Worm (Caenorhabditis elegans): ENCODE results near the gene M01H9.5.

M01H9.5 gene

ce11 chrIV:4465184-4465583 is at the start of gene M01H9.5:
Gene M01H9.5 (plus strand): TSS chrIV:4465484.
- TF ChIP-seq tbx-2 (tag; optimal IDR thresholded peaks at IDR 0.05) (no peak), jun-1 (tag; optimal IDR thresholded peaks at IDR 0.05) (no peak), ztf-11 (tag; optimal IDR thresholded peaks at IDR 0.05) (no peak), ama-1 (optimal IDR thresholded peaks at IDR 0.05) (no peak), lsy-12 (tag; optimal IDR thresholded peaks at IDR 0.05) (no peak)

ce11 chrIV:4422029-4422428 is 43.3 kb upstream of the M01H9.5 start, which contains the start of gene clec-175:
Gene clec-175 (plus strand): TSS chrIV:4422329.
- TF ChIP-seq nhr-28 (tag; optimal IDR thresholded peaks at IDR 0.05) (no peak), nhr-25 (tag; optimal IDR thresholded peaks at IDR 0.05) (no peak), sea-2 (GFP tag; optimal IDR thresholded peaks at IDR 0.05) (no peak), fkh-10 (GFP tag; optimal IDR thresholded peaks at IDR 0.05) (no peak), fkh-2 (tag; optimal IDR thresholded peaks at IDR 0.05) (no peak), nhr-77 (tag; optimal IDR thresholded peaks at IDR 0.05) (no peak), elt-1 (tag; optimal IDR thresholded peaks at IDR 0.05) (no peak), nhr-237 (tag; optimal IDR thresholded peaks at IDR 0.05) (no peak), snpc-4 (tag; optimal IDR thresholded peaks at IDR 0.05) (no peak), ceh-9 (tag; optimal IDR thresholded peaks at IDR 0.05) (no peak), hmg-11 (tag; optimal IDR thresholded peaks at IDR 0.05) (no peak)

- no peak for TF ChIP-seq nhr-28 (tag; optimal IDR thresholded peaks at IDR 0.05)
- TF ChIP-seq nhr-67 (tag; optimal IDR thresholded peaks at IDR 0.05), result no peak
- TF ChIP-seq fos-1 (tag; optimal IDR thresholded peaks at IDR 0.05), result no peak
- TF ChIP-seq ztf-11 (tag; optimal IDR thresholded peaks at IDR 0.05), result no peak
- TF ChIP-seq fkh-2 (tag; optimal IDR thresholded peaks at IDR 0.05), result no peak
- TF ChIP-seq aly-2 (tag; optimal IDR thresholded peaks at IDR 0.05), result no peak
- no peak for TF ChIP-seq nhr-43 (tag; optimal IDR thresholded peaks at IDR 0.05; ENCODE audit: poor library complexity, severe bottlenecking)
- no peak for TF ChIP-seq sea-2 (GFP tag; optimal IDR thresholded peaks at IDR 0.05)
- no peak for TF ChIP-seq unc-39 (tag; optimal IDR thresholded peaks at IDR 0.05)
- no peak for TF ChIP-seq mdl-1 (tag; optimal IDR thresholded peaks at IDR 0.05)
- TF ChIP-seq nhr-11 (tag; optimal IDR thresholded peaks at IDR 0.05), result no peak
- no peak for TF ChIP-seq nhr-77 (tag; optimal IDR thresholded peaks at IDR 0.05)
- no peak for TF ChIP-seq ceh-82 (tag; optimal IDR thresholded peaks at IDR 0.05)
- no peak for TF ChIP-seq nhr-25 (tag; optimal IDR thresholded peaks at IDR 0.05)
- no peak for TF ChIP-seq ceh-16 (tag; optimal IDR thresholded peaks at IDR 0.05)
- no peak for TF ChIP-seq nfya-1 (tag; optimal IDR thresholded peaks at IDR 0.05; ENCODE audit: insufficient read depth)
- TF ChIP-seq nhr-23 (tag; optimal IDR thresholded peaks at IDR 0.05), result no peak
- TF ChIP-seq daf-12 (tag; optimal IDR thresholded peaks at IDR 0.05), result no peak
- TF ChIP-seq mml-1 (tag; optimal IDR thresholded peaks at IDR 0.05), result no peak
- TF ChIP-seq nhr-237 (tag; optimal IDR thresholded peaks at IDR 0.05), result no peak
These were observed 42.3 kb upstream of the M01H9.5 start for ce11 chrIV:4423026-4423425.

ce11 chrIV:4423885-4424284 is 41.4 kb upstream of the M01H9.5 start:
- TF ChIP-seq nfya-1 (tag; optimal IDR thresholded peaks at IDR 0.05; ENCODE audit: insufficient read depth) (peak; percentile 93), lin-15B (tag; optimal IDR thresholded peaks at IDR 0.05) (peak; percentile 3), tbx-2 (tag; optimal IDR thresholded peaks at IDR 0.05) (no peak)

ce11 chrIV:4429901-4430300 is 35.4 kb upstream of the M01H9.5 start, which contains the start of the genes str-185 and R08C7.5:
Gene str-185 (minus strand): TSS chrIV:4430001.
Gene R08C7.5 (plus strand): TSS chrIV:4430229.
- TF ChIP-seq ama-1 (optimal IDR thresholded peaks at IDR 0.05) (no peak), nhr-43 (tag; optimal IDR thresholded peaks at IDR 0.05; ENCODE audit: poor library complexity, severe bottlenecking) (no peak), zag-1 (tag; optimal IDR thresholded peaks at IDR 0.05) (no peak), fkh-2 (tag; optimal IDR thresholded peaks at IDR 0.05) (no peak), hmg-11 (tag; optimal IDR thresholded peaks at IDR 0.05) (no peak), lin-15B (tag; optimal IDR thresholded peaks at IDR 0.05) (no peak), ceh-9 (tag; optimal IDR thresholded peaks at IDR 0.05) (no peak), pha-4 (tag; optimal IDR thresholded peaks at IDR 0.05) (no peak), nhr-28 (tag; optimal IDR thresholded peaks at IDR 0.05) (no peak), mdl-1 (tag; optimal IDR thresholded peaks at IDR 0.05) (no peak), nhr-11 (tag; optimal IDR thresholded peaks at IDR 0.05) (no peak), unc-39 (tag; optimal IDR thresholded peaks at IDR 0.05) (no peak), aly-2 (tag; optimal IDR thresholded peaks at IDR 0.05) (no peak), mml-1 (tag; optimal IDR thresholded peaks at IDR 0.05) (no peak), snpc-4 (tag; optimal IDR thresholded peaks at IDR 0.05) (no peak), elt-1 (tag; optimal IDR thresholded peaks at IDR 0.05) (no peak), egl-5 (tag; optimal IDR thresholded peaks at IDR 0.05) (no peak), ztf-4 (tag; optimal IDR thresholded peaks at IDR 0.05) (no peak), ztf-11 (tag; optimal IDR thresholded peaks at IDR 0.05) (no peak), ceh-82 (tag; optimal IDR thresholded peaks at IDR 0.05) (no peak)

Data from whole organism, L3 larva.